Worm (Caenorhabditis elegans): Measurements from ENCODE around the gene C26E6.1.

DNA sequence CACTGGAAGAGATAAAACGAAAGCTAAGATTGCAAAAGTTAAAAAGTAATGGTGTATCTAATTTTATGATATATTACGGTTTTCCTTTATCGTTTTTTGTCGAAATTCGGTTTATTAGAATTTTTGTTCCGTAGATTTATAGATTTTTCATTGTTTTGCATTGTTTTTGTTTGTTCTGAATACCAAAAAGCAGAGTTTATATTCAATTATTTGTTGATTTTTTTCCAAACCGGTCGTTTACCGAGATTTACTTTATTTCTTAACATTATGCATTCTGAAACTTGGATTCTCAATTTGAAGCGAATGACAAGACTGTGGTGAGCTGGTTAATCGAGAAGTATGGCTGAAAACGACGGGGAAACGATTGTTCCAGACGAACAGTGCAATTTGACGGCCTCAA, 19.6 kb upstream of the C26E6.1 start, which contains the start of gene fsn-1:
- TF ChIP-seq W03F9.2 (tag; optimal IDR thresholded peaks at IDR 0.05) (no peak), him-1 (tag; optimal IDR thresholded peaks at IDR 0.05) (no peak)

Data from whole organism, L4/young adult.